Worm (Caenorhabditis elegans): ENCODE results near the gene srh-166.

srh-166 gene

DNA sequence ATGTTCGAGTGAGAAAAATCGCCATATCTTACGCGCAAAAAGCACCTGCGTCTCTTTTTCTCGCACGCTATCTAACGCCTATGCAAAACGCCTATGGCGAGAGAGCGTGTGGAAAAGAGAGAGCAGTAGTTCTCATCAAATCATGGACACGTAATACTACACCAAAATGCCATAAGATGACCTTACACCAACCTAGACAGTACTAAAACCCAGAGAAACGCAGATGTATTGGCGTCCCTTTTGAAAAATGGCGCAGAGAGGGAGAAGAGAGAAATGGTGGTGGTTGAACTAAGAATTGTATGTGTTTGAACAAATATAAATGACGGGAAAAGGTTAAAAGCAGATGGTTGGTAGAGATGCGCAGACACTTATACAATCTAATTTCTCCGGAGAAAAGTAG lies 13.4 kb upstream of the srh-166 start, which contains the start of gene Y38H6C.16 (continued):
- TF ChIP-seq fos-1 (tag; optimal IDR thresholded peaks at IDR 0.05) = no peak
- peak; percentile 16 for TF ChIP-seq F16B12.6 (tag; optimal IDR thresholded peaks at IDR 0.05)
- TF ChIP-seq nhr-19 (GFP tag; conservative IDR thresholded peaks at IDR 0.05) = no peak
- no peak for TF ChIP-seq ztf-11 (tag; optimal IDR thresholded peaks at IDR 0.05)
- TF ChIP-seq dsc-1 (tag; optimal IDR thresholded peaks at IDR 0.05) = no peak
- no peak for TF ChIP-seq nhr-84 (tag; optimal IDR thresholded peaks at IDR 0.05)
- no peak for TF ChIP-seq zag-1 (tag; optimal IDR thresholded peaks at IDR 0.05)
- no peak for TF ChIP-seq ces-1 (GFP tag; optimal IDR thresholded peaks at IDR 0.05)
- no peak for TF ChIP-seq fkh-8 (tag; optimal IDR thresholded peaks at IDR 0.05)
- no peak for TF ChIP-seq egl-27 (tag; optimal IDR thresholded peaks at IDR 0.05)
- TF ChIP-seq jun-1 (tag; optimal IDR thresholded peaks at IDR 0.05) = no peak

DNA sequence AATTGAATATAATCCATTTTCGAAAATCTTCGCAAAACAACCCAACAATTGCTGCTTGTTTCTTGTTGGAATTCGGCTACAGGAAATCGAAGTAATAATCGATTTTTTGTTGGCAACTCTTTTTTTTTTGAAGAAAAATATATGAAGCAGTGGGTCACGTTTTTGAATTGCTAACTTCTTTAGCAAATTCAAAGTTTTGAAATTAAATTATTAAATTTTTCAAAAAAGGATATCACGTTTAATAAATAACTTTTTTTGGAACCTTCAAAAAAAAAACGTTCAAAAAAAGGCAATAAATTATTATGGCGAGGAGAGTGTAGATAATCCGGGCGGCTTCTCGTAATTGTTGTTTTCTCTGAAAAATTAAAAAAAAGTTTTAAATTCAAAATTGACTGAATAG lies 10.5 kb upstream of the srh-166 start, which contains the start of gene Y38H6C.15:
Gene Y38H6C.15 (minus strand): TSS at position 101 of the 400 bp plus-strand sequence.
- no peak for TF ChIP-seq alr-1 (tag; optimal IDR thresholded peaks at IDR 0.05; ENCODE audit: borderline replicate concordance)
- no peak for TF ChIP-seq nhr-77 (tag; optimal IDR thresholded peaks at IDR 0.05)
- no peak for TF ChIP-seq elt-3 (tag; optimal IDR thresholded peaks at IDR 0.05)
- TF ChIP-seq pag-3 (tag; optimal IDR thresholded peaks at IDR 0.05; ENCODE audit: borderline replicate concordance, insufficient read depth) = no peak
- no peak for TF ChIP-seq nhr-11 (tag; optimal IDR thresholded peaks at IDR 0.05)
- no peak for TF ChIP-seq nhr-28 (tag; optimal IDR thresholded peaks at IDR 0.05)
- no peak for TF ChIP-seq nhr-84 (tag; optimal IDR thresholded peaks at IDR 0.05)
- TF ChIP-seq nhr-12 (tag; optimal IDR thresholded peaks at IDR 0.05) = no peak
- TF ChIP-seq unc-86 (tag; optimal IDR thresholded peaks at IDR 0.05) = no peak
- TF ChIP-seq irx-1 (tag; optimal IDR thresholded peaks at IDR 0.05) = no peak
- TF ChIP-seq lsy-2 (tag; optimal IDR thresholded peaks at IDR 0.05) = no peak
- no peak for TF ChIP-seq lin-13 (GFP tag; optimal IDR thresholded peaks at IDR 0.05)
- TF ChIP-seq nhr-237 (tag; optimal IDR thresholded peaks at IDR 0.05) = no peak
- TF ChIP-seq sptf-1 (tag; optimal IDR thresholded peaks at IDR 0.05) = no peak
- TF ChIP-seq unc-98 (GFP tag; IDR thresholded peaks at IDR 0.05) = no peak

DNA sequence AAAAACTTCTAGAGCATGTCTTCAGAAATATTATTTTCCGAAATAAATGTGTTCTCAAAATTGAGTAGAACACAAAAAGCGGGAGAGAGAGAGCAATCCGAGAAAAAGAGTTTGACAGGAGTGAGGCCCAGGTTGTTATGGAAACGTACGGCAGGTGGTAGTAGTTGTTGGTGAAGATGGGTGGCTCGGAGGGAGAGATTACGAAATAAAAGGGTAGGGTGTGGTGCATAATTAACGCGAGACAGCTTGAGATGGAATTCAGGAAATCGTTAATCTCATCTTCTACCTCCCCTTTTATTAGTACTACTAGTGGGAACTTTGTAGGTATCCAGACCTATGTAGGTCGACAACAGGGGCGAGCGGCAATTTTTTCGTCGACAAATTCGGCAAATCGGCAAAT lies 8.4 kb upstream of the srh-166 start, which contains the start of gene famh-161:
Gene famh-161 (minus strand): TSS at position 101 of the 400 bp plus-strand sequence.
- TF ChIP-seq fkh-8 (tag; optimal IDR thresholded peaks at IDR 0.05) (peak; percentile 12), fos-1 (tag; optimal IDR thresholded peaks at IDR 0.05) (no peak)

DNA sequence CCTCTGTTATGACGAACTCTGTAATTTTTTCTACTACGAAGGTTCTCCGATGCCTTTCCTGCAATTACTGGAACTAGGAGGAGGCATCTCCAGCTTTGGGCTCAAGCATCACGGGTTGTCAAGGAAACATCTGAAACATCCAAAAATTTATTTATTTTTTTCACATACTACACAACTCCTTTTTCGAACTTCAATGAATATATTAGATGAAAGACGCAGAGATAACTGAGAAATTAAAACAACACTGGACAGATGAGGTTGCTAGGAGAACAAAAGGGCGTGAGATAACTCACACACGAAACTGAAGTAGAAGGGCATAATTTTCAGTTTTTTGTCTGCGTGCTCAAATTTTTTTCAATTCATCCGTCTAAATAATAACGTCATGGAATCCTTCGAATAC lies 1.8 kb upstream of the srh-166 start, which contains the start of gene Y38H6C.13:
Gene Y38H6C.13 (plus strand): TSS at position 301 of the 400 bp plus-strand sequence.
- TF ChIP-seq mep-1 (tag; optimal IDR thresholded peaks at IDR 0.05) = no peak
- peak; percentile 3 for TF ChIP-seq fkh-8 (tag; optimal IDR thresholded peaks at IDR 0.05)

ce11 chrV:20522219-20522618 lies 3.4 kb downstream of the srh-166 start, which contains the start of the genes Y38H6C.9 and fbxa-150:
Gene Y38H6C.9 (minus strand): TSS chrV:20522270.
Gene fbxa-150 (plus strand): TSS chrV:20522598.
- no peak for TF ChIP-seq ama-1 (optimal IDR thresholded peaks at IDR 0.05)
- TF ChIP-seq efl-3 (GFP tag; optimal IDR thresholded peaks at IDR 0.05) = no peak
- TF ChIP-seq nhr-90 (tag; optimal IDR thresholded peaks at IDR 0.05; ENCODE audit: poor library complexity) = no peak
- peak; percentile 95 for TF ChIP-seq zip-4 (GFP tag; optimal IDR thresholded peaks at IDR 0.05)
- peak in 1 of 3 experiments; percentile 19 for TF ChIP-seq dpl-1 (GFP tag; optimal IDR thresholded peaks at IDR 0.05)
- TF ChIP-seq mep-1 (tag; optimal IDR thresholded peaks at IDR 0.05) = peak; percentile 45
- TF ChIP-seq efl-1 (optimal IDR thresholded peaks at IDR 0.05) = peak; percentile 1 to 25
- peak in 1 of 2 experiments; percentile 8 for TF ChIP-seq efl-1 (GFP tag; optimal IDR thresholded peaks at IDR 0.05 in 1 of 2)
- TF ChIP-seq hlh-4 (tag; optimal IDR thresholded peaks at IDR 0.05) = no peak
- TF ChIP-seq skn-1 (tag; optimal IDR thresholded peaks at IDR 0.05) = peak; percentile 8
